Worm (Caenorhabditis elegans) whole organism, L4/young adult: Measurements from ENCODE around the gene gpx-6.

Source experiments
- dao-5 ChIP-seq: sonication (generic microtip); optimal IDR thresholded peaks from 2 replicates; lab custom pipeline; 2016; ENCODE audit warnings: missing genotype, missing genetic modification characterization, moderate library complexity, missing compliant biosample characterization
- him-1 ChIP-seq: sonication (generic microtip); optimal IDR thresholded peaks from 2 replicates; lab custom pipeline; 2016; ENCODE audit warnings: missing genotype, missing genetic modification reagents, missing genetic modification characterization, missing compliant biosample characterization

DNA sequence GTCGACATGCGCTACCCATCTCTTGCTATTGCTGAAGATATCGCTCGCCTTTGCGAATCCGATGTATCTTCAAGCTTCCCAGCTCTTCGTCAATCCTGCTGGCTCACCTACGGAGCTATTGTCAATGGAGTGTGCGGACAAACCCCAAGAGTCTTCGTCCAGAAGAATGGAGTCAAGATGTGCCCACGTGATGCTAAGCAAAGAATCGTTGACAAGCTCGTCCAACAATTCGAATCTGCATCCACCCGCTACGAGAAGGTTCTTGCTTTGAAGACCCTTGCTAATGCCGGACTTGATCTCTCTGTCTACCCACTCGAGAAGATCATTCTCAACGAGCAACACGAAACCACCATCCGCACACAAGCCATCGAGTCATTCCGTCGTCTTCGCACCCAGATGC lies 40.7 kb downstream of the gpx-6 start:
- TF ChIP-seq dao-5 (tag; lab: Kevin White, UChicago) (no peak), him-1 (tag; lab: Kevin White, UChicago) (no peak)
